Worm (Caenorhabditis elegans) whole organism, late embryonic: Measurements from ENCODE around the gene eas-1.

ENCODE experiments used
- K09A11.1 ChIP-seq: sonication (generic microtip); optimal IDR thresholded peaks from 2 replicates; lab custom pipeline; 2017; ENCODE audit warnings: antibody characterized with exemption, mild to moderate bottlenecking, missing genetic modification characterization, missing compliant biosample characterization; ENCODE audit not compliant: insufficient read depth
- ama-1 ChIP-seq: fragments of 150-350 bp; optimal IDR thresholded peaks from 2 replicates; lab custom pipeline; 2014
- ceh-18 ChIP-seq: sonication (generic microtip); optimal IDR thresholded peaks from 2 replicates; lab custom pipeline; 2016; ENCODE audit warnings: missing genetic modification characterization, missing compliant biosample characterization
- ceh-19 ChIP-seq: fragments of 200-800 bp; sonication (Bioruptor generic); optimal IDR thresholded peaks from 2 replicates; lab custom pipeline; 2018; ENCODE audit warnings: mild to moderate bottlenecking, missing genetic modification characterization, missing compliant biosample characterization
- elt-2 ChIP-seq: sonication (generic microtip); optimal IDR thresholded peaks from 2 replicates; lab custom pipeline; 2016; ENCODE audit warnings: missing genetic modification reagents, missing genetic modification characterization, missing compliant biosample characterization
- ets-4 ChIP-seq: sonication (generic microtip); optimal IDR thresholded peaks from 2 replicates; lab custom pipeline; 2016; ENCODE audit warnings: missing genetic modification characterization, missing compliant biosample characterization
- fax-1 ChIP-seq: sonication (generic microtip); optimal IDR thresholded peaks from 2 replicates; lab custom pipeline; 2016; ENCODE audit warnings: missing genotype, missing genetic modification characterization, missing compliant biosample characterization
- fkh-10 ChIP-seq: fragments of 150-350 bp; optimal IDR thresholded peaks from 2 replicates; lab custom pipeline; 2014; ENCODE audit warnings: missing biosample characterization, missing genetic modification reagents, missing genetic modification characterization
- hlh-13 ChIP-seq: fragments of 200-800 bp; sonication (Bioruptor generic); optimal IDR thresholded peaks from 2 replicates; lab custom pipeline; 2018; ENCODE audit warnings: mild to moderate bottlenecking, missing genetic modification characterization, missing compliant biosample characterization
- lin-11 ChIP-seq: fragments of 200-800 bp; sonication (Bioruptor generic); optimal IDR thresholded peaks from 2 replicates; lab custom pipeline; 2018; ENCODE audit warnings: mild to moderate bottlenecking, missing genetic modification characterization, missing compliant biosample characterization
- nhr-11 ChIP-seq: fragments of 150-350 bp; optimal IDR thresholded peaks from 2 replicates; lab custom pipeline; 2014; ENCODE audit warnings: missing biosample characterization, missing genetic modification characterization
- pax-1 ChIP-seq: fragments of 150-350 bp; optimal IDR thresholded peaks from 2 replicates; lab custom pipeline; 2014; ENCODE audit warnings: missing biosample characterization, missing genetic modification characterization
- pha-4 ChIP-seq: fragments of 150-350 bp; optimal IDR thresholded peaks from 2 replicates; lab custom pipeline; 2018; ENCODE audit warnings: missing biosample characterization, missing genetic modification reagents, missing genetic modification characterization

ce11 chrII:4749581-4749980 lies 9.4 kb downstream of the eas-1 start, which contains the start of gene F41C3.2:
- no peak for TF ChIP-seq hlh-13
- TF ChIP-seq lin-11 (tag; lab: Kevin White, UChicago) = no peak
- TF ChIP-seq elt-2 (tag; lab: Kevin White, UChicago) = no peak
- no peak for TF ChIP-seq fax-1 (tag; lab: Kevin White, UChicago)
- no peak for TF ChIP-seq pax-1 (tag; lab: Kevin White, UChicago)
- no peak for TF ChIP-seq ama-1 (lab: Kevin White, UChicago)
- TF ChIP-seq pha-4 (tag; lab: Kevin White, UChicago) = no peak
- no peak for TF ChIP-seq ets-4 (tag; lab: Kevin White, UChicago)
- TF ChIP-seq ceh-19 (GFP tag; lab: Kevin White, UChicago) = no peak
- TF ChIP-seq nhr-11 = no peak
- no peak for TF ChIP-seq ceh-18 (tag; lab: Kevin White, UChicago)
- TF ChIP-seq K09A11.1 = no peak
- no peak for TF ChIP-seq fkh-10 (GFP tag; lab: Kevin White, UChicago)
